Worm (Caenorhabditis elegans) whole organism, L3 larva: ENCODE data around the gene hnd-1.

Experiments
- R02D3.7 ChIP-seq: fragments of 150-350 bp; optimal IDR thresholded peaks from 2 replicates; lab custom pipeline; 2014; ENCODE audit warnings: missing biosample characterization, missing genetic modification characterization
- ZK546.5 ChIP-seq: sonication (generic microtip); optimal IDR thresholded peaks from 2 replicates; lab custom pipeline; 2017; ENCODE audit warnings: missing biosample characterization, missing genetic modification characterization
- aly-2 ChIP-seq: fragments of 150-350 bp; optimal IDR thresholded peaks from 2 replicates; lab custom pipeline; 2014; ENCODE audit warnings: missing biosample characterization, missing genetic modification characterization
- ama-1 ChIP-seq: fragments of 150-350 bp; optimal IDR thresholded peaks from 2 replicates; lab custom pipeline; 2018
- ceh-28 ChIP-seq: fragments of 150-350 bp; optimal IDR thresholded peaks from 2 replicates; lab custom pipeline; 2014; ENCODE audit warnings: missing biosample characterization, missing genetic modification reagents, missing genetic modification characterization
- ceh-82 ChIP-seq: fragments of 150-350 bp; optimal IDR thresholded peaks from 2 replicates; lab custom pipeline; 2014; ENCODE audit warnings: missing biosample characterization, missing genetic modification characterization
- ceh-9 ChIP-seq: sonication (generic microtip); optimal IDR thresholded peaks from 2 replicates; lab custom pipeline; 2018; ENCODE audit warnings: missing biosample characterization, missing genetic modification characterization
- daf-12 ChIP-seq: fragments of 150-350 bp; optimal IDR thresholded peaks from 2 replicates; lab custom pipeline; 2014; ENCODE audit warnings: missing biosample characterization, missing genetic modification reagents, missing genetic modification characterization
- elt-3 ChIP-seq, 3 experiments: fragments of 150-350 bp in 1 of 3; sonication (generic microtip) in 2 of 3; optimal IDR thresholded peaks; 2 replicates in 2 of 3; 4 replicates in 1 of 3; lab custom pipeline; 2014 to 2017; ENCODE audit warnings: missing biosample characterization in 3 of 3, missing genetic modification characterization in 3 of 3
- fkh-10 ChIP-seq: sonication (generic microtip); optimal IDR thresholded peaks from 2 replicates; lab custom pipeline; 2017; ENCODE audit warnings: missing biosample characterization, missing genetic modification reagents, missing genetic modification characterization
- fkh-2 ChIP-seq: fragments of 150-350 bp; optimal IDR thresholded peaks from 2 replicates; lab custom pipeline; 2014; ENCODE audit warnings: missing biosample characterization, missing genetic modification reagents, missing genetic modification characterization
- hmg-11 ChIP-seq: sonication (generic microtip); optimal IDR thresholded peaks from 2 replicates; lab custom pipeline; 2016; ENCODE audit warnings: missing genetic modification characterization, missing compliant biosample characterization
- jun-1 ChIP-seq: fragments of 150-350 bp; optimal IDR thresholded peaks from 2 replicates; lab custom pipeline; 2014; ENCODE audit warnings: missing biosample characterization, missing genetic modification reagents, missing genetic modification characterization
- lin-39 ChIP-seq: fragments of 150-350 bp; optimal IDR thresholded peaks from 2 replicates; lab custom pipeline; 2018; ENCODE audit warnings: missing biosample characterization, missing genetic modification reagents, missing genetic modification characterization
- lsy-12 ChIP-seq: sonication (generic microtip); optimal IDR thresholded peaks from 2 replicates; lab custom pipeline; 2016; ENCODE audit warnings: mild to moderate bottlenecking, missing genetic modification characterization, missing compliant biosample characterization
- mdl-1 ChIP-seq: fragments of 150-350 bp; optimal IDR thresholded peaks from 2 replicates; lab custom pipeline; 2014; ENCODE audit warnings: missing biosample characterization, missing genetic modification characterization
- mml-1 ChIP-seq: fragments of 150-350 bp; sonication (generic microtip); optimal IDR thresholded peaks from 3 replicates; lab custom pipeline; 2014; ENCODE audit warnings: missing biosample characterization, missing genetic modification characterization
- nfya-1 ChIP-seq: sonication (generic microtip); optimal IDR thresholded peaks from 2 replicates; lab custom pipeline; 2017; ENCODE audit warnings: missing genetic modification characterization, mild to moderate bottlenecking, missing compliant biosample characterization, antibody characterized with exemption, moderate library complexity; ENCODE audit not compliant: insufficient read depth
- nhr-11 ChIP-seq: fragments of 150-350 bp; optimal IDR thresholded peaks from 2 replicates; lab custom pipeline; 2014; ENCODE audit warnings: missing biosample characterization, missing genetic modification characterization
- nhr-12 ChIP-seq: fragments of 150-350 bp; optimal IDR thresholded peaks from 2 replicates; lab custom pipeline; 2014; ENCODE audit warnings: missing biosample characterization, missing genetic modification characterization
- nhr-23 ChIP-seq: fragments of 150-350 bp; optimal IDR thresholded peaks from 2 replicates; lab custom pipeline; 2014; ENCODE audit warnings: missing biosample characterization, missing genetic modification reagents, missing genetic modification characterization
- nhr-237 ChIP-seq: fragments of 150-350 bp; optimal IDR thresholded peaks from 2 replicates; lab custom pipeline; 2014; ENCODE audit warnings: missing biosample characterization, missing genetic modification characterization
- nhr-25 ChIP-seq: sonication (generic microtip); optimal IDR thresholded peaks from 2 replicates; lab custom pipeline; 2017; ENCODE audit warnings: missing biosample characterization, missing genetic modification characterization
- nhr-43 ChIP-seq: sonication (generic microtip); optimal IDR thresholded peaks from 2 replicates; lab custom pipeline; 2016; ENCODE audit warnings: mild to moderate bottlenecking, missing genetic modification characterization, missing compliant biosample characterization; ENCODE audit not compliant: poor library complexity, severe bottlenecking
- nhr-67 ChIP-seq: fragments of 150-350 bp; optimal IDR thresholded peaks from 2 replicates; lab custom pipeline; 2014; ENCODE audit warnings: missing biosample characterization, missing genetic modification characterization
- nhr-76 ChIP-seq: fragments of 150-350 bp; sonication (generic microtip); optimal IDR thresholded peaks from 5 replicates; lab custom pipeline; 2014; ENCODE audit warnings: missing biosample characterization, missing genetic modification characterization
- nhr-77 ChIP-seq: fragments of 150-350 bp; optimal IDR thresholded peaks from 2 replicates; lab custom pipeline; 2014; ENCODE audit warnings: missing biosample characterization, missing genetic modification characterization
- pha-4 ChIP-seq: fragments of 150-350 bp; optimal IDR thresholded peaks from 2 replicates; lab custom pipeline; 2014; ENCODE audit warnings: missing biosample characterization, missing genetic modification reagents, missing genetic modification characterization
- pqm-1 ChIP-seq: fragments of 150-350 bp; optimal IDR thresholded peaks from 2 replicates; lab custom pipeline; 2017; ENCODE audit warnings: missing biosample characterization, missing genetic modification characterization, inconsistent platforms
- skn-1 ChIP-seq: fragments of 150-350 bp; optimal IDR thresholded peaks from 2 replicates; lab custom pipeline; 2014; ENCODE audit warnings: missing biosample characterization, missing genetic modification characterization
- tbx-2 ChIP-seq: sonication (generic microtip); optimal IDR thresholded peaks from 2 replicates; lab custom pipeline; 2016; ENCODE audit warnings: mild to moderate bottlenecking, missing genetic modification characterization, missing compliant biosample characterization
- unc-39 ChIP-seq: sonication (generic microtip); optimal IDR thresholded peaks from 4 replicates; lab custom pipeline; 2017; ENCODE audit warnings: missing biosample characterization, missing genetic modification characterization
- unc-62 ChIP-seq: fragments of 150-350 bp; sonication (generic microtip); optimal IDR thresholded peaks from 4 replicates; lab custom pipeline; 2014; ENCODE audit warnings: missing biosample characterization, missing genetic modification reagents, missing genetic modification characterization
- zag-1 ChIP-seq: fragments of 150-350 bp; optimal IDR thresholded peaks from 2 replicates; lab custom pipeline; 2014; ENCODE audit warnings: missing biosample characterization, missing genetic modification characterization
- ztf-11 ChIP-seq: fragments of 150-350 bp; optimal IDR thresholded peaks from 2 replicates; lab custom pipeline; 2014; ENCODE audit warnings: missing biosample characterization, missing genetic modification characterization
- ztf-4 ChIP-seq: fragments of 150-350 bp; optimal IDR thresholded peaks from 2 replicates; lab custom pipeline; 2014; ENCODE audit warnings: missing biosample characterization, missing genetic modification characterization

The hnd-1 gene

ce11 chrX:11684261-11684660, at the start of gene hnd-1:
Gene hnd-1, plus strand, starts transcription at chrX:11684561.
- TF ChIP-seq pha-4 (no peak), nhr-237 (tag; lab: Kevin White, UChicago) (no peak), hmg-11 (no peak), mdl-1 (no peak), nhr-23 (no peak), ceh-9 (tag; lab: Kevin White, UChicago) (no peak), ZK546.5 (tag; lab: Kevin White, UChicago) (no peak), skn-1 (tag; lab: Kevin White, UChicago) (no peak), fkh-10 (GFP tag; lab: Kevin White, UChicago) (no peak), ceh-82 (tag; lab: Kevin White, UChicago) (no peak), ztf-11 (tag; lab: Kevin White, UChicago) (no peak), tbx-2 (tag; lab: Kevin White, UChicago) (no peak), nhr-11 (tag; lab: Kevin White, UChicago) (no peak), unc-62 (GFP tag; lab: Kevin White, UChicago) (no peak), ceh-28 (tag; lab: Kevin White, UChicago) (no peak), nfya-1 (tag; lab: Kevin White, UChicago) (no peak), pqm-1 (no peak), nhr-25 (tag; lab: Kevin White, UChicago) (no peak), daf-12 (tag; lab: Kevin White, UChicago) (no peak)

ce11 chrX:11637721-11638120, 46.6 kb upstream of the hnd-1 start:
- TF ChIP-seq fkh-2 (tag; lab: Kevin White, UChicago) (no peak), ztf-11 (tag; lab: Kevin White, UChicago) (no peak), elt-3 (tag; optimal IDR thresholded peaks at IDR 0.05; lab: Kevin White, UChicago) (no peak), nhr-76 (tag; lab: Kevin White, UChicago) (no peak), nhr-43 (tag; lab: Kevin White, UChicago) (no peak), aly-2 (no peak), R02D3.7 (no peak), nhr-25 (tag; lab: Kevin White, UChicago) (no peak), unc-62 (GFP tag; lab: Kevin White, UChicago) (no peak), ceh-9 (tag; lab: Kevin White, UChicago) (no peak), nhr-77 (tag; lab: Kevin White, UChicago) (no peak), hmg-11 (no peak), mml-1 (tag; lab: Kevin White, UChicago) (no peak), unc-39 (tag; lab: Kevin White, UChicago) (no peak), daf-12 (tag; lab: Kevin White, UChicago) (no peak), nfya-1 (tag; lab: Kevin White, UChicago) (no peak), jun-1 (tag; lab: Kevin White, UChicago) (no peak), ama-1 (lab: Kevin White, UChicago) (no peak)

- TF ChIP-seq zag-1 (tag; lab: Kevin White, UChicago) (no peak), tbx-2 (tag; lab: Kevin White, UChicago) (no peak), nhr-67 (tag; lab: Kevin White, UChicago) (no peak), nhr-43 (tag; lab: Kevin White, UChicago) (no peak)
These were observed 45.4 kb upstream of the hnd-1 start for ce11 chrX:11638987-11639386.

ce11 chrX:11640463-11640995, 43.8 kb upstream of the hnd-1 start:
- TF ChIP-seq unc-62 (GFP tag; lab: Kevin White, UChicago) (peak; percentile 23), lsy-12 (tag; lab: Kevin White, UChicago) (no peak), nfya-1 (tag; lab: Kevin White, UChicago) (peak; percentile 17), fkh-10 (GFP tag; lab: Kevin White, UChicago) (peak; percentile 69), lin-39 (tag; lab: Kevin White, UChicago) (peak; percentile 47)

ce11 chrX:11641562-11641961, 42.8 kb upstream of the hnd-1 start:
- TF ChIP-seq nhr-77 (tag; lab: Kevin White, UChicago) (no peak), ceh-28 (tag; lab: Kevin White, UChicago) (no peak), nhr-12 (tag; lab: Kevin White, UChicago) (no peak), hmg-11 (no peak), nhr-23 (no peak), ZK546.5 (tag; lab: Kevin White, UChicago) (no peak), ceh-9 (tag; lab: Kevin White, UChicago) (no peak), lin-39 (tag; lab: Kevin White, UChicago) (no peak), nhr-237 (tag; lab: Kevin White, UChicago) (no peak), nhr-25 (tag; lab: Kevin White, UChicago) (no peak), jun-1 (tag; lab: Kevin White, UChicago) (no peak), nhr-11 (tag; lab: Kevin White, UChicago) (no peak), nhr-76 (tag; lab: Kevin White, UChicago) (no peak), ztf-4 (tag; lab: Kevin White, UChicago) (no peak)
- TF ChIP-seq, all 47 proteins: peak for 0
